Worm (Caenorhabditis elegans): ENCODE measurements around the gene enpl-1.

Gene enpl-1

DNA sequence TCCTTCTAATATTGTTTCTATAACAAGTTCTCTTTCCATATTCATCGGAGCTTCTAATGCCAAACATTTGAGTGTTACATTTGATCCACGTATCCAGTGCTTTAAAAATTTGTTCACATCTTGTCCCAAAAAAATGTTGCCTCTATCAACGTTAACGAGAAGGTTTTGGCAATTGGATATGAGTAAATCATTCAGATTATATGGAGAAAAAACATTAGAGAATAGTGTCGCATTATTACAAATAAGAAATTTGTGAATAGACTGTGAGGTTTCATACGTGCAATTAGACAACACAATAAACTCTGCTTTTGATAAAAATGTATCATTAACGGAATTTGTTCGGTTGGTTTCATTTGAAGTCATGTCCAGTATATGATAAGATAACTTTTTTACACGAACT lies 40.8 kb downstream of the enpl-1 start, which contains the start of gene mboa-4:
mboa-4 (minus strand) TSS at position 101 of the 400 bp plus-strand sequence.
- no peak for TF ChIP-seq madf-10 (tag; optimal IDR thresholded peaks at IDR 0.05)
- TF ChIP-seq ztf-25 (GFP tag; IDR thresholded peaks at IDR 0.05): no peak

ce11 chrIV:11160707-11161106 lies 41.6 kb downstream of the enpl-1 start, which contains the start of gene C08F8.15:
C08F8.15 (minus strand) TSS chrIV:11160807.
- TF ChIP-seq tlf-1 (GFP tag; optimal IDR thresholded peaks at IDR 0.05) (no peak), madf-8 (GFP tag; conservative IDR thresholded peaks at IDR 0.05) (no peak), Y53G8AR.9 (GFP tag; conservative IDR thresholded peaks at IDR 0.05) (no peak)

DNA sequence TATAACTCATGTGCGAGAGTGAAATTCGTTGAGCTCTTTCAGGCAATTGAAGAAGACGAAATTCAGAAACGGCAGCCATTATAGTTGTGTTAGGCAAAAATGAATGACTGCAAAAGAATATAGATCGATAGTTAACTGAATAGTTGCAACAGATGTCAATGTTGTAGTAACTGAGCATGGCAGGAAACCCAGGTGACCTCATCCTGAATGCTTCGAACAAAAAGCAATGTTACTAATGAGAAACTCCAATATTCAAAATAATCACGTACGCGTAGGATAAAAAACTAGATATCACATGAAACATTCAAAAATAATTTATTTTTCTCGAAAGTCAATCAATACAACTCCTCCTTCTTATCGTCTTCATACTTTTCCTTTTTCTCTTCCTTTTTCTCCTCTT lies 43.4 kb downstream of the enpl-1 start, which contains the start of gene fbxb-9:
fbxb-9 (minus strand) TSS at position 101 of the 400 bp plus-strand sequence.
- TF ChIP-seq attf-5 (GFP tag; optimal IDR thresholded peaks at IDR 0.05) (no peak), ztf-22 (GFP tag; optimal IDR thresholded peaks at IDR 0.05) (no peak), F37B4.10 (GFP tag; IDR thresholded peaks at IDR 0.05) (no peak), zim-3 (tag; optimal IDR thresholded peaks at IDR 0.05) (no peak), T26A5.8 (tag; optimal IDR thresholded peaks at IDR 0.05) (no peak), nfya-1 (tag; optimal IDR thresholded peaks at IDR 0.05; ENCODE audit: borderline replicate concordance, insufficient read depth) (no peak), tbp1 (GFP tag; optimal IDR thresholded peaks at IDR 0.05) (no peak), madf-8 (GFP tag; conservative IDR thresholded peaks at IDR 0.05) (no peak), fkh-3 (tag; optimal IDR thresholded peaks at IDR 0.05) (no peak)

ce11 chrIV:11164831-11165230 lies 45.7 kb downstream of the enpl-1 start, which contains the start of gene C08F8.6:
C08F8.6 (minus strand) TSS chrIV:11164931.
- TF ChIP-seq D2030.7 (GFP tag; IDR thresholded peaks at IDR 0.05) (no peak), lag-1 (GFP tag; IDR thresholded peaks at IDR 0.05) (0 out of 2 replicates have a peak, but pooled peaks have one; percentile 44), pbrm-1 (GFP tag; IDR thresholded peaks at IDR 0.05) (no peak)

- TF ChIP-seq dpl-1 (GFP tag; optimal IDR thresholded peaks at IDR 0.05) (no peak), Y56A3A.18 (GFP tag; IDR thresholded peaks at IDR 0.05) (no peak)
Observed at ce11 chrIV:11169652-11170051, 50.6 kb downstream of the enpl-1 start, which contains the start of gene nhr-67. nhr-67 (plus strand) TSS chrIV:11169748.

Data from whole organism, young adult.